Worm (Caenorhabditis elegans) whole organism, mixed stage, embryonic: ENCODE results near the gene C32D5.10.

Experiments used
- M03D4.4 ChIP-seq: sonication (generic microtip); optimal IDR thresholded peaks from 2 replicates; lab custom pipeline; 2017; ENCODE audit warnings: mild to moderate bottlenecking, missing genetic modification characterization, missing compliant biosample characterization
- bed-3 ChIP-seq: fragments of 200-800 bp; sonication (Bioruptor generic); optimal IDR thresholded peaks from 3 replicates; lab custom pipeline; 2018; ENCODE audit warnings: mild to moderate bottlenecking, missing genetic modification characterization, moderate library complexity, missing compliant biosample characterization
- blmp-1 ChIP-seq: fragments of 150-350 bp; optimal IDR thresholded peaks from 2 replicates; lab custom pipeline; 2014; ENCODE audit warnings: missing biosample characterization, missing genetic modification characterization
- ceh-39 ChIP-seq: fragments of 150-350 bp; optimal IDR thresholded peaks from 2 replicates; lab custom pipeline; 2014; ENCODE audit warnings: missing biosample characterization, missing genetic modification characterization
- ceh-43 ChIP-seq: fragments of 200-800 bp; sonication (Bioruptor generic); optimal IDR thresholded peaks from 2 replicates; lab custom pipeline; 2018; ENCODE audit warnings: mild to moderate bottlenecking, missing genetic modification characterization, moderate library complexity, missing compliant biosample characterization
- ces-1 ChIP-seq: fragments of 150-350 bp; optimal IDR thresholded peaks from 2 replicates; lab custom pipeline; 2014; ENCODE audit warnings: missing biosample characterization, missing genetic modification reagents, missing genetic modification characterization
- drap-1 ChIP-seq: fragments of 200-800 bp; sonication (Bioruptor generic); optimal IDR thresholded peaks from 3 replicates; lab custom pipeline; 2018; ENCODE audit warnings: mild to moderate bottlenecking, missing genetic modification characterization, missing compliant biosample characterization
- elt-3 ChIP-seq: fragments of 150-350 bp; optimal IDR thresholded peaks from 2 replicates; lab custom pipeline; 2014; ENCODE audit warnings: missing biosample characterization, missing genetic modification characterization
- hlh-1 ChIP-seq: fragments of 150-350 bp; optimal IDR thresholded peaks from 2 replicates; lab custom pipeline; 2014; ENCODE audit warnings: missing biosample characterization, missing genetic modification reagents, missing genetic modification characterization
- lsy-2 ChIP-seq: fragments of 150-350 bp; optimal IDR thresholded peaks from 2 replicates; lab custom pipeline; 2014; ENCODE audit warnings: missing biosample characterization, missing genetic modification characterization
- mab-5 ChIP-seq: fragments of 150-350 bp; optimal IDR thresholded peaks from 2 replicates; lab custom pipeline; 2014; ENCODE audit warnings: missing biosample characterization, missing genetic modification characterization
- mep-1 ChIP-seq: fragments of 150-350 bp; optimal IDR thresholded peaks from 2 replicates; lab custom pipeline; 2017; ENCODE audit warnings: missing biosample characterization, missing genetic modification reagents, missing genetic modification characterization, inconsistent platforms
- nhr-2 ChIP-seq: fragments of 150-350 bp; optimal IDR thresholded peaks from 2 replicates; lab custom pipeline; 2014; ENCODE audit warnings: missing biosample characterization, missing genetic modification characterization
- nhr-28 ChIP-seq: fragments of 150-350 bp; optimal IDR thresholded peaks from 2 replicates; lab custom pipeline; 2014; ENCODE audit warnings: missing biosample characterization, missing genetic modification characterization
- snpc-4 ChIP-seq: fragments of 150-350 bp; optimal IDR thresholded peaks from 2 replicates; lab custom pipeline; 2014; ENCODE audit warnings: missing biosample characterization, missing genetic modification characterization
- sptf-1 ChIP-seq: sonication (generic microtip); optimal IDR thresholded peaks from 2 replicates; lab custom pipeline; 2017; ENCODE audit warnings: mild to moderate bottlenecking, missing genetic modification characterization, moderate library complexity, missing compliant biosample characterization
- tbx-8 ChIP-seq: fragments of 200-800 bp; sonication (Bioruptor generic); optimal IDR thresholded peaks from 2 replicates; lab custom pipeline; 2018; ENCODE audit warnings: mild to moderate bottlenecking, missing genetic modification characterization, moderate library complexity, missing compliant biosample characterization
- unc-120 ChIP-seq: sonication (generic microtip); optimal IDR thresholded peaks from 2 replicates; lab custom pipeline; 2017; ENCODE audit warnings: missing genetic modification characterization, missing compliant biosample characterization; ENCODE audit not compliant: poor library complexity, severe bottlenecking
- unc-62 ChIP-seq: fragments of 150-350 bp; optimal IDR thresholded peaks from 2 replicates; lab custom pipeline; 2014; ENCODE audit warnings: missing biosample characterization, missing genetic modification reagents, missing genetic modification characterization
- zip-8 ChIP-seq: fragments of 150-350 bp; optimal IDR thresholded peaks from 2 replicates; lab custom pipeline; 2014; ENCODE audit warnings: missing biosample characterization, missing genetic modification characterization
- ztf-11 ChIP-seq: fragments of 150-350 bp; optimal IDR thresholded peaks from 2 replicates; lab custom pipeline; 2014; ENCODE audit warnings: missing biosample characterization, missing genetic modification characterization

C32D5.10 gene

ce11 chrII:6311459-6311858 lies 40.3 kb downstream of the C32D5.10 start:
- TF ChIP-seq blmp-1 (tag; lab: Kevin White, UChicago) (no peak), ces-1 (GFP tag; lab: Kevin White, UChicago) (peak; percentile 14)

ce11 chrII:6309198-6309597 lies 42.6 kb downstream of the C32D5.10 start, which contains the start of gene glb-10:
Gene glb-10 (minus strand): TSS chrII:6309298.
- TF ChIP-seq lsy-2 (tag; lab: Kevin White, UChicago) (no peak), bed-3 (GFP tag; lab: Kevin White, UChicago) (no peak), snpc-4 (tag; lab: Kevin White, UChicago) (no peak), drap-1 (GFP tag; lab: Kevin White, UChicago) (no peak), sptf-1 (tag; lab: Kevin White, UChicago) (no peak), mab-5 (tag; lab: Kevin White, UChicago) (no peak), ceh-39 (no peak), zip-8 (tag; lab: Kevin White, UChicago) (no peak), blmp-1 (tag; lab: Kevin White, UChicago) (no peak), ceh-43 (GFP tag; lab: Kevin White, UChicago) (no peak), nhr-2 (tag; lab: Kevin White, UChicago) (no peak), tbx-8 (no peak), elt-3 (tag; lab: Kevin White, UChicago) (no peak), unc-120 (tag; lab: Kevin White, UChicago) (no peak), mep-1 (tag; lab: Kevin White, UChicago) (no peak)

ce11 chrII:6306125-6306524 lies 45.7 kb downstream of the C32D5.10 start, which contains the start of gene C29F5.8:
Gene C29F5.8 (plus strand): TSS chrII:6306425.
- TF ChIP-seq bed-3 (GFP tag; lab: Kevin White, UChicago) (no peak), hlh-1 (tag; lab: Kevin White, UChicago) (no peak), M03D4.4 (tag; lab: Kevin White, UChicago) (no peak), nhr-28 (tag; lab: Kevin White, UChicago) (no peak)

DNA sequence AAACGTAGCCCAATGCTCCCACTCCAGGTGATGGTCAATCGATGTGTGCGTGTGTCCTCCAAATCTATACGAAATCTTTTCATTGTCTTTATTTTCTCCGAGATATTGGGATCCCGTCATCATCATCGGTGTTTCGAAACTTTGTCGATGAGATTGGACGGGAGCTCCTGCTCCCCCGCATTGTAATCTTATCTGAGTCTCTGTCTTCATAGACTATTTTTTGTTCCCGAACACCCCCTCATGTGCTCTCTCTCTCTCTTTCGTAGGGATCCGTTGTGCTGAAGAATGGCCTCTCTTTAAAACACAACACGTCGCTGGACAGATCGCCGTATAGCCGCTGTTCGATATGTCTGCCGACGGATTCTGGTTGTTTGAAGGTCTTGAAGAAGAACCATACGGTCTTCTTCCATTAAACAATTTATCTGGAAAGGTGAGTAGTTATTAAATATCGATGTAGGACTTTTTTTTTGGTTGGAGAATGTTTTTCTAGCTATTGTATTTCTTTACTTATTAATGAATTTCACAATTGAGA lies 48.5 kb downstream of the C32D5.10 start, which contains the start of gene C29F5.1:
TSS of gene C29F5.1 (plus strand) at position 317 of the 532 bp plus-strand sequence.
- TF ChIP-seq unc-62 (peak; percentile 31), blmp-1 (tag; lab: Kevin White, UChicago) (no peak), unc-120 (tag; lab: Kevin White, UChicago) (peak; percentile 17), nhr-2 (tag; lab: Kevin White, UChicago) (no peak), ztf-11 (no peak), hlh-1 (tag; lab: Kevin White, UChicago) (peak; percentile 70)
- TF ChIP-seq, all 35 proteins: peak for 3
